Worm (Caenorhabditis elegans): ENCODE measurements around the gene C33B4.2.

DNA sequence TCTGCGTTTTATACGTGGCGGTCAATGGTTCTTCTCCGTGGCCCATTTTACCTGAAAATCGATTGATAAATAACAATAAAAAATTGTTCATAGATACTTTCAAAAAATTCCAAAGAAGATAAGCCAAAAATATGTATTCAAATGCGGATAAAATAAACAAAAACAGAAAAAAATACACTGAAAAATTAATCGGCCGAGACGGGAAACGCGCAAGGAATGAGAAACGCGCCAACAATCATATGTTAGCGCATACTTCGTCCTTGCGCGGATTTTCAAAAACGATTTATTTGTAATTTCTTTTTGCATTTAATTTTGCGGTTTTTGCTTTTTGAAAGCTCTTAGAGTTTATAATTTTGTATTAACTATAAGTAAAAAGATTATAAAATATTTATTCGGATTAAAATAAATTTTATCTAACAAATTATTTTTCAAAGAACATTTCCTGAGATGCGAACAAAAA, 26.3 kb downstream of the C33B4.2 start, which contains the start of gene nduf-11:
- TF ChIP-seq cebp-1 (GFP tag; IDR thresholded peaks at IDR 0.05) (no peak), cebp-1 (tag; optimal IDR thresholded peaks at IDR 0.05) (peak; percentile 73), F23B12.7 (tag; optimal IDR thresholded peaks at IDR 0.05; ENCODE audit: insufficient read depth) (peak; percentile 74), snpc-3.4 (tag; optimal IDR thresholded peaks at IDR 0.05) (peak; percentile 23), C17E4.6 (GFP tag; IDR thresholded peaks at IDR 0.05) (no peak), tbx-9 (tag; optimal IDR thresholded peaks at IDR 0.05; ENCODE audit: borderline replicate concordance) (no peak), die-1 (tag; optimal IDR thresholded peaks at IDR 0.05) (no peak), rec-8 (tag; optimal IDR thresholded peaks at IDR 0.05) (no peak), him-1 (tag; optimal IDR thresholded peaks at IDR 0.05) (no peak), mcd-1 (GFP tag; IDR thresholded peaks at IDR 0.05) (peak; percentile 90), nfya-1 (tag; optimal IDR thresholded peaks at IDR 0.05; ENCODE audit: borderline replicate concordance, insufficient read depth) (no peak)
